Worm (Caenorhabditis elegans) whole organism, late embryonic: Measurements from ENCODE around the gene F21C10.19.

ENCODE experiments used
- C38D4.7 ChIP-seq: fragments of 200-800 bp; sonication (Bioruptor generic); optimal IDR thresholded peaks from 2 replicates; lab custom pipeline; 2018; ENCODE audit warnings: mild to moderate bottlenecking, missing genetic modification characterization, moderate library complexity, missing compliant biosample characterization
- F13H6.1 ChIP-seq: sonication (generic microtip); optimal IDR thresholded peaks from 2 replicates; lab custom pipeline; 2016; ENCODE audit warnings: missing genetic modification characterization, missing compliant biosample characterization
- K02D7.2 ChIP-seq: sonication (generic microtip); optimal IDR thresholded peaks from 2 replicates; lab custom pipeline; 2017; ENCODE audit warnings: mild to moderate bottlenecking, missing genetic modification characterization, missing compliant biosample characterization
- T23F11.4 ChIP-seq: fragments of 200-800 bp; sonication (Bioruptor generic); optimal IDR thresholded peaks from 2 replicates; lab custom pipeline; 2018; ENCODE audit warnings: mild to moderate bottlenecking, missing genetic modification characterization, missing compliant biosample characterization
- Y22D7AL.16 ChIP-seq: sonication (generic microtip); optimal IDR thresholded peaks from 2 replicates; lab custom pipeline; 2016; ENCODE audit warnings: missing genetic modification characterization, missing compliant biosample characterization
- ama-1 ChIP-seq: fragments of 150-350 bp; optimal IDR thresholded peaks from 2 replicates; lab custom pipeline; 2014
- ceh-14 ChIP-seq: sonication (generic microtip); optimal IDR thresholded peaks from 2 replicates; lab custom pipeline; 2016; ENCODE audit warnings: missing genotype, missing genetic modification characterization, missing compliant biosample characterization
- ceh-18 ChIP-seq: sonication (generic microtip); optimal IDR thresholded peaks from 2 replicates; lab custom pipeline; 2016; ENCODE audit warnings: missing genetic modification characterization, missing compliant biosample characterization
- ceh-19 ChIP-seq: fragments of 200-800 bp; sonication (Bioruptor generic); optimal IDR thresholded peaks from 2 replicates; lab custom pipeline; 2018; ENCODE audit warnings: mild to moderate bottlenecking, missing genetic modification characterization, missing compliant biosample characterization
- ceh-24 ChIP-seq: sonication (generic microtip); optimal IDR thresholded peaks from 2 replicates; lab custom pipeline; 2016; ENCODE audit warnings: mild to moderate bottlenecking, missing genetic modification characterization, missing compliant biosample characterization
- ceh-30 ChIP-seq: fragments of 150-350 bp; optimal IDR thresholded peaks from 2 replicates; lab custom pipeline; 2014; ENCODE audit warnings: missing biosample characterization, missing genetic modification characterization
- ceh-34 ChIP-seq: sonication (generic microtip); optimal IDR thresholded peaks from 2 replicates; lab custom pipeline; 2016; ENCODE audit warnings: mild to moderate bottlenecking, missing genetic modification characterization, missing compliant biosample characterization
- ceh-48 ChIP-seq: sonication (generic microtip); optimal IDR thresholded peaks from 2 replicates; lab custom pipeline; 2016; ENCODE audit warnings: missing genetic modification characterization, inconsistent platforms, missing compliant biosample characterization
- ceh-6 ChIP-seq: fragments of 200-800 bp; sonication (Bioruptor generic); optimal IDR thresholded peaks from 2 replicates; lab custom pipeline; 2018; ENCODE audit warnings: mild to moderate bottlenecking, missing genetic modification characterization, missing compliant biosample characterization
- che-1 ChIP-seq: sonication (generic microtip); optimal IDR thresholded peaks from 2 replicates; lab custom pipeline; 2016; ENCODE audit warnings: mild to moderate bottlenecking, missing genetic modification characterization, missing compliant biosample characterization
- ets-4 ChIP-seq: sonication (generic microtip); optimal IDR thresholded peaks from 2 replicates; lab custom pipeline; 2016; ENCODE audit warnings: missing genetic modification characterization, missing compliant biosample characterization
- fax-1 ChIP-seq: sonication (generic microtip); optimal IDR thresholded peaks from 2 replicates; lab custom pipeline; 2016; ENCODE audit warnings: missing genotype, missing genetic modification characterization, missing compliant biosample characterization
- fkh-10 ChIP-seq: fragments of 150-350 bp; optimal IDR thresholded peaks from 2 replicates; lab custom pipeline; 2014; ENCODE audit warnings: missing biosample characterization, missing genetic modification reagents, missing genetic modification characterization
- fkh-6 ChIP-seq: sonication (generic microtip); optimal IDR thresholded peaks from 2 replicates; lab custom pipeline; 2016; ENCODE audit warnings: missing genetic modification characterization, missing compliant biosample characterization
- gmeb-2 ChIP-seq: sonication (generic microtip); optimal IDR thresholded peaks from 2 replicates; lab custom pipeline; 2016; ENCODE audit warnings: missing genetic modification characterization, inconsistent platforms, missing compliant biosample characterization
- hlh-15 ChIP-seq: sonication (generic microtip); optimal IDR thresholded peaks from 2 replicates; lab custom pipeline; 2016; ENCODE audit warnings: missing genetic modification characterization, missing compliant biosample characterization
- hlh-30 ChIP-seq: sonication (generic microtip); optimal IDR thresholded peaks from 2 replicates; lab custom pipeline; 2017; ENCODE audit warnings: antibody characterized with exemption, missing genetic modification characterization, missing compliant biosample characterization; ENCODE audit not compliant: insufficient read depth
- lin-11 ChIP-seq: fragments of 200-800 bp; sonication (Bioruptor generic); optimal IDR thresholded peaks from 2 replicates; lab custom pipeline; 2018; ENCODE audit warnings: mild to moderate bottlenecking, missing genetic modification characterization, missing compliant biosample characterization
- madf-2 ChIP-seq: sonication (generic microtip); optimal IDR thresholded peaks from 2 replicates; lab custom pipeline; 2017; ENCODE audit warnings: missing genetic modification characterization, missing compliant biosample characterization
- mec-3 ChIP-seq: sonication (generic microtip); optimal IDR thresholded peaks from 2 replicates; lab custom pipeline; 2016; ENCODE audit warnings: borderline replicate concordance, missing genetic modification characterization, missing compliant biosample characterization
- nhr-11 ChIP-seq: fragments of 150-350 bp; optimal IDR thresholded peaks from 2 replicates; lab custom pipeline; 2014; ENCODE audit warnings: missing biosample characterization, missing genetic modification characterization
- nhr-232 ChIP-seq: sonication (generic microtip); optimal IDR thresholded peaks from 2 replicates; lab custom pipeline; 2016; ENCODE audit warnings: missing genetic modification characterization, missing compliant biosample characterization
- odd-2 ChIP-seq: sonication (generic microtip); optimal IDR thresholded peaks from 2 replicates; lab custom pipeline; 2017; ENCODE audit warnings: antibody characterized with exemption, mild to moderate bottlenecking, missing genetic modification characterization, missing compliant biosample characterization
- pag-3 ChIP-seq: sonication (generic microtip); optimal IDR thresholded peaks from 2 replicates; lab custom pipeline; 2016; ENCODE audit warnings: missing compliant biosample characterization, missing genetic modification characterization, borderline replicate concordance
- pat-9 ChIP-seq: fragments of 200-800 bp; sonication (Bioruptor generic); optimal IDR thresholded peaks from 2 replicates; lab custom pipeline; 2018; ENCODE audit warnings: mild to moderate bottlenecking, missing genetic modification characterization, moderate library complexity, missing compliant biosample characterization
- pax-1 ChIP-seq: fragments of 150-350 bp; optimal IDR thresholded peaks from 2 replicates; lab custom pipeline; 2014; ENCODE audit warnings: missing biosample characterization, missing genetic modification characterization
- pha-2 ChIP-seq: sonication (generic microtip); optimal IDR thresholded peaks from 2 replicates; lab custom pipeline; 2017; ENCODE audit warnings: mild to moderate bottlenecking, missing genetic modification characterization, missing compliant biosample characterization
- pros-1 ChIP-seq: fragments of 150-350 bp; optimal IDR thresholded peaks from 2 replicates; lab custom pipeline; 2014; ENCODE audit warnings: missing biosample characterization, missing genetic modification reagents, missing genetic modification characterization
- ref-2 ChIP-seq: sonication (generic microtip); optimal IDR thresholded peaks from 2 replicates; lab custom pipeline; 2016; ENCODE audit warnings: missing genetic modification characterization, missing compliant biosample characterization
- sox-2 ChIP-seq: fragments of 200-800 bp; sonication (Bioruptor generic); IDR thresholded peaks from 2 replicates; pipeline ENCODE4 v1.3.6; 2022; ENCODE audit warnings: missing genetic modification reagents, missing genetic modification characterization, missing compliant biosample characterization
- syd-9 ChIP-seq: sonication (generic microtip); optimal IDR thresholded peaks from 2 replicates; lab custom pipeline; 2016; ENCODE audit warnings: mild to moderate bottlenecking, missing genetic modification characterization, moderate library complexity, missing compliant biosample characterization
- tbx-7 ChIP-seq: sonication (generic microtip); optimal IDR thresholded peaks from 2 replicates; lab custom pipeline; 2016; ENCODE audit warnings: missing genotype, missing genetic modification characterization, missing compliant biosample characterization
- unc-3 ChIP-seq, 2 experiments: fragments of 200-800 bp in 1 of 2; sonication (Bioruptor generic) in 1 of 2; sonication (generic microtip) in 1 of 2; conservative IDR thresholded peaks in 1 of 2; optimal IDR thresholded peaks in 1 of 2; 2 replicates each; pipeline versions ENCODE4 v1.3.6 to Lab custom; 2016 to 2022; ENCODE audit warnings: missing compliant biosample characterization in 2 of 2, missing genetic modification characterization in 2 of 2, missing genetic modification reagents in 1 of 2
- unc-86 ChIP-seq: sonication (generic microtip); optimal IDR thresholded peaks from 2 replicates; lab custom pipeline; 2016; ENCODE audit warnings: missing genetic modification characterization, missing compliant biosample characterization
- zip-5 ChIP-seq: sonication (generic microtip); optimal IDR thresholded peaks from 2 replicates; lab custom pipeline; 2016; ENCODE audit warnings: missing genetic modification characterization, missing compliant biosample characterization
- ztf-16 ChIP-seq: sonication (generic microtip); optimal IDR thresholded peaks from 2 replicates; lab custom pipeline; 2017; ENCODE audit warnings: missing genetic modification characterization, missing compliant biosample characterization

F21C10.19 gene

ce11 chrV:9132043-9132442 lies 1.2 kb downstream of the F21C10.19 start, which contains the start of gene F21C10.1:
Gene F21C10.1, plus strand, starts transcription at chrV:9132343.
- TF ChIP-seq ceh-6 (GFP tag; lab: Kevin White, UChicago) = no peak
- TF ChIP-seq pat-9 (tag; lab: Kevin White, UChicago) = no peak
- TF ChIP-seq tbx-7 (tag; lab: Kevin White, UChicago) = no peak
- TF ChIP-seq pha-2 (tag; lab: Kevin White, UChicago) = no peak
- TF ChIP-seq ceh-30 (tag; lab: Kevin White, UChicago) = no peak
- no peak for TF ChIP-seq fkh-6
- TF ChIP-seq odd-2 (tag; lab: Kevin White, UChicago) = no peak
- TF ChIP-seq ztf-16 (tag; lab: Kevin White, UChicago) = no peak
- no peak for TF ChIP-seq syd-9

ce11 chrV:9133950-9134349 lies 3.1 kb downstream of the F21C10.19 start, which contains the start of gene B0222.1:
Gene B0222.1, plus strand, starts transcription at chrV:9134255.
- TF ChIP-seq zip-5 (tag; lab: Kevin White, UChicago) (no peak), ref-2 (tag; lab: Kevin White, UChicago) (no peak), pros-1 (no peak), mec-3 (tag; lab: Kevin White, UChicago) (no peak), K02D7.2 (tag; lab: Kevin White, UChicago) (no peak), madf-2 (no peak), ets-4 (no peak), tbx-7 (tag; lab: Kevin White, UChicago) (no peak), Y22D7AL.16 (tag; lab: Kevin White, UChicago) (no peak), ztf-16 (tag; lab: Kevin White, UChicago) (no peak), ceh-6 (GFP tag; lab: Kevin White, UChicago) (no peak), fkh-6 (no peak), ceh-18 (tag; lab: Kevin White, UChicago) (no peak), pag-3 (tag; lab: Kevin White, UChicago) (no peak), che-1 (tag; lab: Kevin White, UChicago) (no peak), fax-1 (tag; lab: Kevin White, UChicago) (no peak), ceh-14 (tag; lab: Kevin White, UChicago) (no peak)

ce11 chrV:9137618-9138017 lies 6.8 kb downstream of the F21C10.19 start, which contains the start of gene pitr-2:
Gene pitr-2, minus strand, starts transcription at chrV:9137718.
- TF ChIP-seq ceh-48 (tag; lab: Kevin White, UChicago) = no peak

- TF ChIP-seq F13H6.1 (tag; lab: Kevin White, UChicago) = no peak
- TF ChIP-seq sox-2 = no peak
- no peak for TF ChIP-seq C38D4.7 (GFP tag; lab: Kevin White, UChicago)
- no peak for TF ChIP-seq ama-1 (lab: Kevin White, UChicago)
- TF ChIP-seq pax-1 (tag; lab: Kevin White, UChicago) = no peak
- TF ChIP-seq ceh-24 (tag; lab: Kevin White, UChicago) = no peak
- TF ChIP-seq fkh-10 (GFP tag; lab: Kevin White, UChicago) = no peak
- TF ChIP-seq unc-86 (tag; lab: Kevin White, UChicago) = no peak
- TF ChIP-seq mec-3 (tag; lab: Kevin White, UChicago) = no peak
- no peak for TF ChIP-seq nhr-11 (tag; lab: Kevin White, UChicago)
- no peak for TF ChIP-seq ets-4
- no peak for TF ChIP-seq hlh-30 (tag; lab: Kevin White, UChicago)
- TF ChIP-seq, all 69 proteins: peak for 0
Measured at ce11 chrV:9141297-9141696, 10.4 kb downstream of the F21C10.19 start, which contains the start of gene pitr-3. Gene pitr-3, minus strand, starts transcription at chrV:9141397.

ce11 chrV:9143896-9144295 lies 13.0 kb downstream of the F21C10.19 start:
- TF ChIP-seq syd-9 (no peak), unc-3 (GFP tag; conservative IDR thresholded peaks at IDR 0.05; lab: Robert Waterston, UW) (no peak), unc-3 (tag; optimal IDR thresholded peaks at IDR 0.05; lab: Kevin White, UChicago) (no peak), nhr-232 (tag; lab: Kevin White, UChicago) (no peak), pat-9 (tag; lab: Kevin White, UChicago) (no peak), hlh-15 (tag; lab: Kevin White, UChicago) (no peak), nhr-11 (tag; lab: Kevin White, UChicago) (no peak), T23F11.4 (GFP tag; lab: Kevin White, UChicago) (no peak), ceh-6 (GFP tag; lab: Kevin White, UChicago) (no peak), gmeb-2 (tag; lab: Kevin White, UChicago) (no peak), ceh-19 (no peak), tbx-7 (tag; lab: Kevin White, UChicago) (no peak), ceh-34 (tag; lab: Kevin White, UChicago) (no peak), lin-11 (no peak)
